Fruit fly (Drosophila melanogaster) S2 (cell line): ENCODE results near the gene nxf2.

ENCODE experiments used
- CG8478 ChIP-seq: fragments of >200 bp; optimal IDR thresholded peaks from 2 replicates; lab custom pipeline; 2018
- CTCF ChIP-seq, 2 experiments: fragments of >200 bp; optimal IDR thresholded peaks; 2 replicates each; lab custom pipeline; 2018

The nxf2 gene

DNA sequence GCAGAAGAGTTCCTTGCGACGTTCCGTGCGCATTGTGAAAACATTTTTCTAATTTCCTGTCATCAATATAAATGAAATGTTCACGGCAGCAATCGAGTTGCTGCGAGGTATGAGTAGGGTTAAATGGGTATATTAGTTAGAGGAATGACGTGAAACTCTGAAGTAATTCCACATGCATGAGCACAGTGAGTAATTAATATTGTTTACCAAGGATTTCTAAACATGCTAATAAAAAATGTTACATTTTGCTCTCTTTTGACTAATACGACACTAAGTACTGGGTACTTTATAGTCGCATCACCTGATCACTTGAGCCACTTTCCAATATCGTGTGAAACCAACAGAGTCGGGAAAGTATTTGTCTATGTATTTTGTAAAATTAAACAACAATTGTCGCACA lies 35.9 kb downstream of the nxf2 start:
- no peak for TF ChIP-seq CTCF (optimal IDR thresholded peaks at IDR 0.05; lab: Kevin White, UChicago)
- TF ChIP-seq CG8478 (lab: Kevin White, UChicago) = no peak

dm6 chr3L:16542998-16543624 lies 37.0 kb downstream of the nxf2 start, which contains the start of gene CG43373:
Gene CG43373 (minus strand): TSS chr3L:16543370.
- TF ChIP-seq CG8478 (lab: Kevin White, UChicago) (no peak), CTCF (optimal IDR thresholded peaks at IDR 0.05; lab: Kevin White, UChicago) (no peak)

dm6 chr3L:16533932-16534331 lies 46.2 kb downstream of the nxf2 start:
- TF ChIP-seq CTCF (optimal IDR thresholded peaks at IDR 0.05; lab: Kevin White, UChicago) (no peak), CG8478 (lab: Kevin White, UChicago) (no peak)
